Fruit fly (Drosophila melanogaster) whole organism, embryonic: ENCODE data around the gene CG8319.

Experiments
- Ada2b ChIP-seq: fragments of 200-800 bp; sonication (Bioruptor generic); IDR thresholded peaks from 2 replicates; pipeline ENCODE4 v1.3.6; 2022; ENCODE audit warnings: missing biosample characterization, missing genetic modification characterization
- CG10147 ChIP-seq: fragments of 200-800 bp; sonication (Bioruptor generic); optimal IDR thresholded peaks from 2 replicates; lab custom pipeline; 2019; ENCODE audit warnings: missing biosample characterization, mild to moderate bottlenecking, missing genetic modification characterization, moderate library complexity
- CG1024 ChIP-seq: fragments of 200-800 bp; sonication (Bioruptor generic); IDR thresholded peaks from 2 replicates; pipeline ENCODE4 v1.3.6; 2022; ENCODE audit warnings: missing biosample characterization, missing genetic modification characterization
- CG10654 ChIP-seq: fragments of 200-800 bp; sonication (Bioruptor generic); optimal IDR thresholded peaks from 2 replicates; lab custom pipeline; 2016; ENCODE audit warnings: missing biosample characterization, missing genetic modification characterization
- CG12769 ChIP-seq: fragments of 200-800 bp; sonication (Bioruptor generic); optimal IDR thresholded peaks from 2 replicates; lab custom pipeline; 2019; ENCODE audit warnings: missing biosample characterization, mild to moderate bottlenecking, missing genetic modification characterization, moderate library complexity
- CG12942 ChIP-seq: fragments of 200-800 bp; sonication (Bioruptor generic); optimal IDR thresholded peaks from 3 replicates; lab custom pipeline; 2016; ENCODE audit warnings: missing biosample characterization, missing genetic modification characterization
- CG13123 ChIP-seq: fragments of 200-800 bp; sonication (Bioruptor generic); optimal IDR thresholded peaks from 2 replicates; lab custom pipeline; 2016; ENCODE audit warnings: missing biosample characterization, missing genetic modification characterization
- CG13296 ChIP-seq: fragments of 200-800 bp; sonication (Bioruptor generic); optimal IDR thresholded peaks from 3 replicates; lab custom pipeline; 2018; ENCODE audit warnings: missing biosample characterization, mild to moderate bottlenecking, missing genetic modification characterization
- CG17385 ChIP-seq: fragments of 200-800 bp; sonication (Bioruptor generic); optimal IDR thresholded peaks from 3 replicates; lab custom pipeline; 2018; ENCODE audit warnings: missing biosample characterization, mild to moderate bottlenecking, missing genetic modification characterization
- CG17829 ChIP-seq: fragments of 200-800 bp; optimal IDR thresholded peaks from 2 replicates; lab custom pipeline; 2019; ENCODE audit warnings: missing biosample characterization, mild to moderate bottlenecking, missing genetic modification characterization, moderate library complexity
- CG18476 ChIP-seq: fragments of 200-800 bp; sonication (Bioruptor generic); optimal IDR thresholded peaks from 2 replicates; lab custom pipeline; 2016; ENCODE audit warnings: missing biosample characterization, mild to moderate bottlenecking, missing genetic modification characterization
- CG18764 ChIP-seq: fragments of 200-800 bp; sonication (Bioruptor generic); optimal IDR thresholded peaks from 3 replicates; lab custom pipeline; 2016; ENCODE audit warnings: missing biosample characterization, missing genetic modification characterization
- CG2199 ChIP-seq: fragments of 200-800 bp; sonication (Bioruptor generic); IDR thresholded peaks from 3 replicates; pipeline ENCODE4 v1.3.6; 2022; ENCODE audit warnings: missing biosample characterization, missing genetic modification characterization
- CG2678 ChIP-seq: fragments of 200-800 bp; sonication (Bioruptor generic); optimal IDR thresholded peaks from 3 replicates; lab custom pipeline; 2019; ENCODE audit warnings: missing biosample characterization, mild to moderate bottlenecking, missing genetic modification characterization, moderate library complexity
- CG31388 ChIP-seq: fragments of 200-800 bp; sonication (Bioruptor generic); optimal IDR thresholded peaks from 2 replicates; lab custom pipeline; 2016; ENCODE audit warnings: missing biosample characterization, missing genetic modification characterization
- CG33213 ChIP-seq: fragments of 200-800 bp; sonication (Bioruptor generic); optimal IDR thresholded peaks from 3 replicates; lab custom pipeline; 2016; ENCODE audit warnings: missing biosample characterization, missing genetic modification characterization
- CG34422 ChIP-seq: fragments of 200-800 bp; sonication (Bioruptor generic); IDR thresholded peaks from 3 replicates; pipeline ENCODE4 v1.3.6; 2022; ENCODE audit warnings: missing biosample characterization, missing genetic modification characterization
- CG4282 ChIP-seq: fragments of 200-800 bp; sonication (Bioruptor generic); optimal IDR thresholded peaks from 2 replicates; lab custom pipeline; 2016; ENCODE audit warnings: missing biosample characterization, missing genetic modification characterization
- CG4404 ChIP-seq: fragments of 200-800 bp; sonication (Bioruptor generic); IDR thresholded peaks from 2 replicates; pipeline ENCODE4 v1.3.6; 2022; ENCODE audit warnings: missing biosample characterization, missing genetic modification characterization
- CG5180 ChIP-seq: fragments of 200-800 bp; sonication (Bioruptor generic); optimal IDR thresholded peaks from 3 replicates; lab custom pipeline; 2017; ENCODE audit warnings: missing biosample characterization, missing genetic modification characterization, mild to moderate bottlenecking, moderate library complexity, missing genetic modification reagents
- CG6272 ChIP-seq: fragments of 200-800 bp; sonication (Bioruptor generic); IDR thresholded peaks from 2 replicates; pipeline ENCODE4 v1.3.6; 2022; ENCODE audit warnings: missing biosample characterization, missing genetic modification characterization
- CG8281 ChIP-seq: fragments of 200-800 bp; sonication (Bioruptor generic); optimal IDR thresholded peaks from 2 replicates; lab custom pipeline; 2018; ENCODE audit warnings: missing biosample characterization, mild to moderate bottlenecking, missing genetic modification characterization, moderate library complexity
- D19A ChIP-seq: fragments of 200-800 bp; optimal IDR thresholded peaks from 3 replicates; lab custom pipeline; 2019; ENCODE audit warnings: missing biosample characterization, mild to moderate bottlenecking, missing genetic modification characterization, moderate library complexity
- Dll ChIP-seq: fragments of 200-800 bp; sonication (Bioruptor generic); IDR thresholded peaks from 4 replicates; pipeline ENCODE4 v1.3.6; 2022; ENCODE audit warnings: missing biosample characterization, missing genetic modification characterization; ENCODE audit not compliant: partially characterized antibody
- Doc2 ChIP-seq: fragments of 200-800 bp; sonication (Bioruptor generic); IDR thresholded peaks from 2 replicates; pipeline ENCODE4 v1.3.6; 2022; ENCODE audit warnings: missing biosample characterization, missing genetic modification characterization
- Drgx ChIP-seq: fragments of 200-800 bp; sonication (Bioruptor generic); IDR thresholded peaks from 2 replicates; pipeline ENCODE4 v1.3.6; 2022; ENCODE audit warnings: missing biosample characterization, missing genetic modification characterization
- HLHmδ ChIP-seq: fragments of 200-800 bp; sonication (Bioruptor generic); optimal IDR thresholded peaks from 2 replicates; lab custom pipeline; 2018; ENCODE audit warnings: missing biosample characterization, mild to moderate bottlenecking, missing genetic modification characterization, moderate library complexity
- Hr3 ChIP-seq: fragments of 200-800 bp; sonication (Bioruptor generic); optimal IDR thresholded peaks from 3 replicates; lab custom pipeline; 2016; ENCODE audit warnings: missing biosample characterization, missing genetic modification characterization
- Hr39 ChIP-seq: fragments of >200 bp; optimal IDR thresholded peaks from 2 replicates; lab custom pipeline; 2017
- Ptx1 ChIP-seq: fragments of 200-800 bp; sonication (Bioruptor generic); IDR thresholded peaks from 2 replicates; pipeline ENCODE4 v1.3.6; 2022; ENCODE audit warnings: missing biosample characterization, missing genetic modification characterization
- Ssrp ChIP-seq: fragments of 200-800 bp; sonication (Bioruptor generic); optimal IDR thresholded peaks from 2 replicates; lab custom pipeline; 2018; ENCODE audit warnings: missing biosample characterization, mild to moderate bottlenecking, missing genetic modification characterization, moderate library complexity
- YL-1 ChIP-seq: fragments of 200-800 bp; sonication (Bioruptor generic); optimal IDR thresholded peaks from 3 replicates; lab custom pipeline; 2017; ENCODE audit warnings: missing biosample characterization, mild to moderate bottlenecking, missing genetic modification characterization
- aop ChIP-seq: fragments of 200-800 bp; sonication (Bioruptor generic); IDR thresholded peaks from 2 replicates; pipeline ENCODE4 v1.3.6; 2022; ENCODE audit warnings: missing biosample characterization, missing genetic modification characterization
- ase ChIP-seq: fragments of 200-800 bp; sonication (Bioruptor generic); IDR thresholded peaks from 3 replicates; pipeline ENCODE4 v1.3.6; 2022; ENCODE audit warnings: missing biosample characterization, missing genetic modification characterization
- bbx ChIP-seq: fragments of 200-800 bp; sonication (Bioruptor generic); IDR thresholded peaks from 2 replicates; pipeline ENCODE4 v1.3.6; 2022; ENCODE audit warnings: missing biosample characterization, missing genetic modification characterization; ENCODE audit not compliant: partially characterized antibody
- bigmax ChIP-seq: fragments of 200-800 bp; sonication (Bioruptor generic); optimal IDR thresholded peaks from 2 replicates; lab custom pipeline; 2018; ENCODE audit warnings: missing biosample characterization, mild to moderate bottlenecking, missing genetic modification characterization
- cad ChIP-seq: fragments of >200 bp; optimal IDR thresholded peaks from 2 replicates; lab custom pipeline; 2017; ENCODE audit warnings: missing biosample characterization, missing genetic modification characterization
- chif ChIP-seq, 2 experiments: fragments of 200-800 bp; sonication (Bioruptor generic); optimal IDR thresholded peaks; 3 replicates each; lab custom pipeline; 2016; ENCODE audit warnings: missing biosample characterization in 2 of 2, missing genetic modification characterization in 2 of 2
- disco-r ChIP-seq: fragments of 200-800 bp; sonication (Bioruptor generic); optimal IDR thresholded peaks from 2 replicates; lab custom pipeline; 2016; ENCODE audit warnings: missing biosample characterization, missing genetic modification characterization
- grau ChIP-seq: fragments of 200-800 bp; optimal IDR thresholded peaks from 3 replicates; lab custom pipeline; 2019; ENCODE audit warnings: missing biosample characterization, mild to moderate bottlenecking, missing genetic modification characterization, moderate library complexity
- grn ChIP-seq: fragments of 200-800 bp; sonication (Bioruptor generic); optimal IDR thresholded peaks from 3 replicates; lab custom pipeline; 2017; ENCODE audit warnings: missing biosample characterization, missing genetic modification characterization
- h ChIP-seq: fragments of >200 bp; optimal IDR thresholded peaks from 2 replicates; lab custom pipeline; 2017
- her ChIP-seq: fragments of 200-800 bp; sonication (Bioruptor generic); optimal IDR thresholded peaks from 2 replicates; lab custom pipeline; 2016; ENCODE audit warnings: missing biosample characterization, missing genetic modification characterization
- mld ChIP-seq: fragments of 200-800 bp; sonication (Bioruptor generic); IDR thresholded peaks from 3 replicates; pipeline ENCODE4 v1.3.6; 2022; ENCODE audit warnings: missing biosample characterization, missing genetic modification characterization; ENCODE audit not compliant: partially characterized antibody
- nerfin-2 ChIP-seq: fragments of 200-800 bp; sonication (Bioruptor generic); IDR thresholded peaks from 2 replicates; pipeline ENCODE4 v1.3.6; 2022; ENCODE audit warnings: missing biosample characterization, missing genetic modification characterization; ENCODE audit not compliant: partially characterized antibody
- psq ChIP-seq: fragments of 200-800 bp; sonication (Bioruptor generic); optimal IDR thresholded peaks from 2 replicates; lab custom pipeline; 2017; ENCODE audit warnings: missing biosample characterization, missing genetic modification characterization
- run ChIP-seq: fragments of 200-800 bp; sonication (Bioruptor generic); optimal IDR thresholded peaks from 3 replicates; lab custom pipeline; 2018; ENCODE audit warnings: missing biosample characterization, mild to moderate bottlenecking, missing genetic modification characterization
- sim ChIP-seq: fragments of 200-800 bp; sonication (Bioruptor generic); IDR thresholded peaks from 2 replicates; pipeline ENCODE4 v1.3.6; 2022; ENCODE audit warnings: missing biosample characterization, missing genetic modification characterization
- stc ChIP-seq: fragments of 200-800 bp; sonication (Bioruptor generic); IDR thresholded peaks from 2 replicates; pipeline ENCODE4 v1.3.6; 2022; ENCODE audit warnings: missing biosample characterization, missing genetic modification characterization
- tin ChIP-seq: fragments of 200-800 bp; sonication (Bioruptor generic); optimal IDR thresholded peaks from 3 replicates; lab custom pipeline; 2016; ENCODE audit warnings: missing biosample characterization, missing genetic modification characterization
- tna ChIP-seq: fragments of 200-800 bp; sonication (Bioruptor generic); IDR thresholded peaks from 2 replicates; pipeline ENCODE4 v1.3.6; 2022; ENCODE audit warnings: missing biosample characterization, missing genetic modification characterization; ENCODE audit not compliant: partially characterized antibody
- unc-4 ChIP-seq: fragments of 200-800 bp; sonication (Bioruptor generic); IDR thresholded peaks from 2 replicates; pipeline ENCODE4 v1.3.6; 2022; ENCODE audit warnings: missing biosample characterization, missing genetic modification characterization; ENCODE audit not compliant: partially characterized antibody

CG8319 gene

DNA sequence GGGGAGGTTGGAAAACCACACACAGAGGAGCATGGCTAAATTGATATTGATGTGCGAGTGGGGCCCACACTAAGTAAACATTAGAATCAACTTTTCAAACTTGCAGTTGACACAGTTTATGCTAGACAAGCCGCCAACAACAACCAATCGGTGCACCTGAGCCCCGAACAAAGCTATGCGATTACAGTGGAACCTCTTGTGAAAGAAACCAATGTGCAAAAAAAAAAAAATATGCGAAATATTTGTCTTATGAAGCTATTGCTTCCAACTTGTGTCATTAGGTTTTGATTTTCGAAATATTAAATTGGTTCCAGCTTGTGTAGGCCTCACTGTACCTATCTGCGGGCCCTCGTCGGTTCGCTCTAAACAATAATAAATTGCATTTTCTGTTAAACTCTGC lies 8.8 kb upstream of the CG8319 start (continued):
- no peak for TF ChIP-seq grn (GFP tag; lab: Kevin White, UChicago)
- no peak for TF ChIP-seq CG4282 (GFP tag; lab: Kevin White, UChicago)
- peak; percentile 30 for TF ChIP-seq disco-r
- TF ChIP-seq her (GFP tag; lab: Kevin White, UChicago): peak; percentile 63
- TF ChIP-seq ase (GFP tag; lab: Robert Waterston, UW): peak; percentile 74; the same call in 2 of the 3 replicates
- no peak for TF ChIP-seq psq (GFP tag; lab: Kevin White, UChicago)
- peak; percentile 85 for TF ChIP-seq CG34422
- TF ChIP-seq D19A (tag; lab: Kevin White, UChicago): peak; percentile 8
- peak; percentile 90 for TF ChIP-seq grau (tag; lab: Kevin White, UChicago)
- peak; percentile 65 for TF ChIP-seq CG17829
- TF ChIP-seq mld (GFP tag; lab: Robert Waterston, UW): no peak
- peak; percentile 43 for TF ChIP-seq CG5180 (GFP tag; lab: Kevin White, UChicago)
- TF ChIP-seq CG2199 (GFP tag; lab: Robert Waterston, UW): 0 out of 3 replicates have a peak, but pooled peaks have one; percentile 42
- peak; percentile 45; the same call in 1 of the 2 replicates for TF ChIP-seq sim
- no peak for TF ChIP-seq HLHmδ (GFP tag; lab: Kevin White, UChicago)
- peak; percentile 46 for TF ChIP-seq Hr3
- peak; percentile 6 for TF ChIP-seq CG13123 (GFP tag; lab: Kevin White, UChicago)
- peak; percentile 77 for TF ChIP-seq stc (GFP tag; lab: Robert Waterston, UW)
- peak; percentile 71 for TF ChIP-seq CG4404
- no peak for TF ChIP-seq tna
- TF ChIP-seq CG33213 (GFP tag; lab: Kevin White, UChicago): peak; percentile 56
- peak; percentile 56; the same call in 1 of the 2 replicates for TF ChIP-seq CG1024 (GFP tag; lab: Robert Waterston, UW)
- no peak for TF ChIP-seq nerfin-2 (GFP tag; lab: Robert Waterston, UW)
- TF ChIP-seq CG10147 (GFP tag; lab: Kevin White, UChicago): no peak
- no peak for TF ChIP-seq bigmax (GFP tag; lab: Kevin White, UChicago)
- TF ChIP-seq CG17385 (GFP tag; lab: Kevin White, UChicago): peak; percentile 70
- peak; percentile 66 for TF ChIP-seq CG18764 (GFP tag; lab: Kevin White, UChicago)
- TF ChIP-seq CG13296 (GFP tag; lab: Kevin White, UChicago): peak; percentile 41
- peak; percentile 76 for TF ChIP-seq tin (GFP tag; lab: Kevin White, UChicago)
- TF ChIP-seq Ada2b: peak; percentile 77
- peak; percentile 39 for TF ChIP-seq CG10654 (GFP tag; lab: Kevin White, UChicago)
- TF ChIP-seq chif (GFP tag; optimal IDR thresholded peaks at IDR 0.05; lab: Kevin White, UChicago): peak; percentile 76 to 85
- peak; percentile 46 for TF ChIP-seq CG18476 (GFP tag; lab: Kevin White, UChicago)
- TF ChIP-seq h (lab: Kevin White, UChicago): no peak
- no peak; the same call in none of the 2 replicates for TF ChIP-seq CG6272 (GFP tag; lab: Robert Waterston, UW)
- TF ChIP-seq Hr39 (lab: Kevin White, UChicago): no peak
- TF ChIP-seq bbx (GFP tag; lab: Robert Waterston, UW): no peak
- peak; percentile 44; the same call in 1 of the 2 replicates for TF ChIP-seq Doc2 (GFP tag; lab: Robert Waterston, UW)
- peak; percentile 70 for TF ChIP-seq CG12769
- peak; percentile 25 for TF ChIP-seq CG31388 (GFP tag; lab: Kevin White, UChicago)
- TF ChIP-seq run (tag; lab: Kevin White, UChicago): peak; percentile 42
- TF ChIP-seq Ssrp (tag; lab: Kevin White, UChicago): peak; percentile 74
- TF ChIP-seq CG8281: peak; percentile 28
- TF ChIP-seq cad (GFP tag; lab: Kevin White, UChicago): no peak
- peak; percentile 83 for TF ChIP-seq Ptx1 (GFP tag; lab: Robert Waterston, UW)
- TF ChIP-seq CG2678 (tag; lab: Kevin White, UChicago): peak; percentile 76
- TF ChIP-seq unc-4 (GFP tag; lab: Robert Waterston, UW): no peak
- TF ChIP-seq Dll (GFP tag; lab: Robert Waterston, UW): no peak
- no peak for TF ChIP-seq YL-1
- TF ChIP-seq Drgx (GFP tag; lab: Robert Waterston, UW): peak; percentile 92
- peak; percentile 51 for TF ChIP-seq CG12942 (GFP tag; lab: Kevin White, UChicago)
- TF ChIP-seq aop (GFP tag; lab: Robert Waterston, UW): peak; percentile 69; the same call in 1 of the 2 replicates
